Fruit fly (Drosophila melanogaster) whole organism, embryonic: ENCODE results near the gene CG7296.

Experiments
- Abd-B ChIP-seq: fragments of 200-800 bp; sonication (Bioruptor generic); optimal IDR thresholded peaks from 2 replicates; lab custom pipeline; 2018; ENCODE audit warnings: missing biosample characterization, mild to moderate bottlenecking, missing genetic modification characterization, moderate library complexity
- CG13894 ChIP-seq: fragments of 200-800 bp; sonication (Bioruptor generic); optimal IDR thresholded peaks from 3 replicates; lab custom pipeline; 2018; ENCODE audit warnings: missing biosample characterization, mild to moderate bottlenecking, missing genetic modification characterization, moderate library complexity
- CG15514 ChIP-seq: fragments of 200-800 bp; sonication (Bioruptor generic); optimal IDR thresholded peaks from 3 replicates; lab custom pipeline; 2017; ENCODE audit warnings: missing biosample characterization, missing genetic modification characterization, mild to moderate bottlenecking, moderate library complexity, missing genetic modification reagents
- CG1602 ChIP-seq: fragments of 200-800 bp; sonication (Bioruptor generic); optimal IDR thresholded peaks from 3 replicates; lab custom pipeline; 2016; ENCODE audit warnings: missing biosample characterization, missing genetic modification characterization
- CG17568 ChIP-seq: fragments of 200-800 bp; sonication (Bioruptor generic); optimal IDR thresholded peaks from 2 replicates; lab custom pipeline; 2018; ENCODE audit warnings: missing biosample characterization, mild to moderate bottlenecking, missing genetic modification characterization, moderate library complexity
- CG17912 ChIP-seq: fragments of 200-800 bp; sonication (Bioruptor generic); optimal IDR thresholded peaks from 2 replicates; lab custom pipeline; 2018; ENCODE audit warnings: missing biosample characterization, mild to moderate bottlenecking, missing genetic modification characterization
- CG1792 ChIP-seq: fragments of 200-800 bp; sonication (Bioruptor generic); optimal IDR thresholded peaks from 2 replicates; lab custom pipeline; 2016; ENCODE audit warnings: missing biosample characterization, missing genetic modification characterization
- CG2120 ChIP-seq: fragments of 200-800 bp; sonication (Bioruptor generic); optimal IDR thresholded peaks from 3 replicates; lab custom pipeline; 2016; ENCODE audit warnings: missing biosample characterization, missing genetic modification characterization
- CG33557 ChIP-seq: fragments of 200-800 bp; sonication (Bioruptor generic); optimal IDR thresholded peaks from 2 replicates; lab custom pipeline; 2019; ENCODE audit warnings: missing biosample characterization, mild to moderate bottlenecking, missing genetic modification characterization, moderate library complexity
- CG4328 ChIP-seq: fragments of 200-800 bp; sonication (Bioruptor generic); optimal IDR thresholded peaks from 3 replicates; lab custom pipeline; 2017; ENCODE audit warnings: missing biosample characterization, missing genetic modification reagents, missing genetic modification characterization
- CG43689 ChIP-seq: fragments of 200-800 bp; sonication (Bioruptor generic); IDR thresholded peaks from 2 replicates; pipeline ENCODE4 v1.3.6; 2022; ENCODE audit warnings: missing biosample characterization, missing genetic modification characterization
- CG4424 ChIP-seq: fragments of 200-800 bp; sonication (Bioruptor generic); optimal IDR thresholded peaks from 3 replicates; lab custom pipeline; 2016; ENCODE audit warnings: missing biosample characterization, missing genetic modification characterization
- CG6689 ChIP-seq: fragments of 200-800 bp; sonication (Bioruptor generic); IDR thresholded peaks from 2 replicates; pipeline ENCODE4 v1.3.6; 2022; ENCODE audit warnings: missing biosample characterization, missing genetic modification characterization
- CG6791 ChIP-seq: fragments of 200-800 bp; sonication (Bioruptor generic); IDR thresholded peaks from 3 replicates; pipeline ENCODE4 v1.3.6; 2022; ENCODE audit warnings: missing biosample characterization, missing genetic modification characterization; ENCODE audit not compliant: partially characterized antibody
- CG7928 ChIP-seq: fragments of 200-800 bp; sonication (Bioruptor generic); optimal IDR thresholded peaks from 2 replicates; lab custom pipeline; 2017; ENCODE audit warnings: missing biosample characterization, mild to moderate bottlenecking, missing genetic modification characterization
- CG8290 ChIP-seq, 3 experiments: fragments of 200-800 bp; sonication (Bioruptor generic); optimal IDR thresholded peaks; 2 replicates each; lab custom pipeline; 2016 to 2019; ENCODE audit warnings: missing biosample characterization in 3 of 3, missing genetic modification characterization in 3 of 3, mild to moderate bottlenecking in 2 of 3, moderate library complexity in 1 of 3
- CG9932 ChIP-seq: fragments of 200-800 bp; sonication (Bioruptor generic); IDR thresholded peaks from 2 replicates; pipeline ENCODE4 v1.3.6; 2022; ENCODE audit warnings: missing biosample characterization, missing genetic modification characterization
- CoRest ChIP-seq: fragments of 200-800 bp; sonication (Bioruptor generic); optimal IDR thresholded peaks from 3 replicates; lab custom pipeline; 2018; ENCODE audit warnings: missing biosample characterization, mild to moderate bottlenecking, missing genetic modification characterization, moderate library complexity
- D19A ChIP-seq: fragments of 200-800 bp; optimal IDR thresholded peaks from 3 replicates; lab custom pipeline; 2019; ENCODE audit warnings: missing biosample characterization, mild to moderate bottlenecking, missing genetic modification characterization, moderate library complexity
- D19B ChIP-seq: fragments of 200-800 bp; sonication (Bioruptor generic); optimal IDR thresholded peaks from 2 replicates; lab custom pipeline; 2017; ENCODE audit warnings: missing biosample characterization, mild to moderate bottlenecking, missing genetic modification characterization
- Ets65A ChIP-seq: fragments of 200-800 bp; sonication (Bioruptor generic); peaks from one replicate; lab custom pipeline; 2016; ENCODE audit warnings: missing biosample characterization, missing genetic modification characterization
- Fer2 ChIP-seq: fragments of 200-800 bp; sonication (Bioruptor generic); optimal IDR thresholded peaks from 2 replicates; lab custom pipeline; 2018; ENCODE audit warnings: missing biosample characterization, mild to moderate bottlenecking, missing genetic modification characterization, moderate library complexity
- Meics ChIP-seq: fragments of 200-800 bp; sonication (Bioruptor generic); optimal IDR thresholded peaks from 2 replicates; lab custom pipeline; 2017; ENCODE audit warnings: missing biosample characterization, mild to moderate bottlenecking, missing genetic modification characterization
- Mes4 ChIP-seq: fragments of 200-800 bp; sonication (Bioruptor generic); optimal IDR thresholded peaks from 2 replicates; lab custom pipeline; 2016; ENCODE audit warnings: missing biosample characterization, missing genetic modification characterization
- NC2β ChIP-seq: fragments of 200-800 bp; sonication (Bioruptor generic); optimal IDR thresholded peaks from 2 replicates; lab custom pipeline; 2016; ENCODE audit warnings: missing biosample characterization, missing genetic modification characterization
- Sry-β ChIP-seq: fragments of 200-800 bp; sonication (Bioruptor generic); optimal IDR thresholded peaks from 2 replicates; lab custom pipeline; 2018; ENCODE audit warnings: missing biosample characterization, mild to moderate bottlenecking, missing genetic modification characterization, moderate library complexity
- bcd ChIP-seq: fragments of 200-800 bp; sonication (Bioruptor generic); optimal IDR thresholded peaks from 2 replicates; lab custom pipeline; 2017; ENCODE audit warnings: missing biosample characterization, mild to moderate bottlenecking, missing genetic modification characterization
- ci ChIP-seq: fragments of 200-800 bp; sonication (Bioruptor generic); IDR thresholded peaks from 3 replicates; pipeline ENCODE4 v1.3.6; 2022; ENCODE audit warnings: missing biosample characterization, missing genetic modification characterization
- dm ChIP-seq: fragments of 200-800 bp; sonication (Bioruptor generic); optimal IDR thresholded peaks from 3 replicates; lab custom pipeline; 2016; ENCODE audit warnings: missing biosample characterization, missing genetic modification characterization
- dysf ChIP-seq: fragments of 200-800 bp; sonication (Bioruptor generic); IDR thresholded peaks from 3 replicates; pipeline ENCODE4 v1.3.6; 2022; ENCODE audit warnings: missing biosample characterization, missing genetic modification characterization
- fd102C ChIP-seq: fragments of 200-800 bp; sonication (Bioruptor generic); optimal IDR thresholded peaks from 2 replicates; lab custom pipeline; 2018; ENCODE audit warnings: missing biosample characterization, mild to moderate bottlenecking, missing genetic modification characterization, moderate library complexity
- fd3F ChIP-seq: fragments of 200-800 bp; sonication (Bioruptor generic); optimal IDR thresholded peaks from 2 replicates; lab custom pipeline; 2018; ENCODE audit warnings: missing biosample characterization, mild to moderate bottlenecking, missing genetic modification characterization, moderate library complexity
- fd64A ChIP-seq: fragments of 200-800 bp; sonication (Bioruptor generic); optimal IDR thresholded peaks from 3 replicates; lab custom pipeline; 2018; ENCODE audit warnings: missing biosample characterization, mild to moderate bottlenecking, missing genetic modification characterization
- ftz-f1 ChIP-seq: fragments of 200-800 bp; sonication (Bioruptor generic); optimal IDR thresholded peaks from 2 replicates; lab custom pipeline; 2016; ENCODE audit warnings: missing biosample characterization, missing genetic modification characterization
- gcm ChIP-seq: fragments of 200-800 bp; sonication (Bioruptor generic); optimal IDR thresholded peaks from 2 replicates; lab custom pipeline; 2019; ENCODE audit warnings: missing biosample characterization, mild to moderate bottlenecking, missing genetic modification characterization, moderate library complexity
- grau ChIP-seq: fragments of 200-800 bp; optimal IDR thresholded peaks from 3 replicates; lab custom pipeline; 2019; ENCODE audit warnings: missing biosample characterization, mild to moderate bottlenecking, missing genetic modification characterization, moderate library complexity
- grn ChIP-seq: fragments of 200-800 bp; sonication (Bioruptor generic); optimal IDR thresholded peaks from 3 replicates; lab custom pipeline; 2017; ENCODE audit warnings: missing biosample characterization, missing genetic modification characterization
- jumu ChIP-seq: fragments of 200-800 bp; sonication (Bioruptor generic); optimal IDR thresholded peaks from 3 replicates; lab custom pipeline; 2016; ENCODE audit warnings: missing biosample characterization, missing genetic modification characterization
- lola ChIP-seq, 3 experiments: fragments of >200 bp in 2 of 3; fragments of 200-800 bp in 1 of 3; sonication (Bioruptor generic) in 1 of 3; optimal IDR thresholded peaks; 2 replicates each; lab custom pipeline; 2017 to 2019; ENCODE audit warnings: missing biosample characterization in 3 of 3, missing genetic modification characterization in 3 of 3, mild to moderate bottlenecking in 1 of 3, moderate library complexity in 1 of 3
- pho ChIP-seq: fragments of 200-800 bp; sonication (Bioruptor generic); optimal IDR thresholded peaks from 2 replicates; lab custom pipeline; 2016; ENCODE audit warnings: missing biosample characterization, missing genetic modification characterization
- pnt ChIP-seq: fragments of 200-800 bp; sonication (Bioruptor generic); optimal IDR thresholded peaks from 3 replicates; lab custom pipeline; 2016; ENCODE audit warnings: missing biosample characterization, missing genetic modification characterization
- prd ChIP-seq, 3 experiments: fragments of >200 bp in 2 of 3; fragments of 200-800 bp in 1 of 3; sonication (Bioruptor generic) in 1 of 3; optimal IDR thresholded peaks in 2 of 3; IDR thresholded peaks in 1 of 3; 2 replicates in 2 of 3; 3 replicates in 1 of 3; pipeline versions ENCODE4 v1.3.6 to Lab custom; 2017 to 2022; ENCODE audit warnings: missing biosample characterization in 1 of 3, missing genetic modification characterization in 1 of 3
- row ChIP-seq: fragments of 200-800 bp; sonication (Bioruptor generic); IDR thresholded peaks from 3 replicates; pipeline ENCODE4 v1.3.6; 2022; ENCODE audit warnings: missing biosample characterization, missing genetic modification characterization
- sens ChIP-seq: fragments of 200-800 bp; sonication (Bioruptor generic); peaks from one replicate; lab custom pipeline; 2016; ENCODE audit warnings: missing biosample characterization, missing genetic modification characterization
- sisA ChIP-seq: fragments of 200-800 bp; sonication (Bioruptor generic); IDR thresholded peaks from 2 replicates; pipeline ENCODE4 v1.3.6; 2022; ENCODE audit warnings: missing biosample characterization, missing genetic modification characterization
- slou ChIP-seq: fragments of 200-800 bp; sonication (Bioruptor generic); optimal IDR thresholded peaks from 3 replicates; lab custom pipeline; 2016; ENCODE audit warnings: missing biosample characterization, missing genetic modification characterization
- sob ChIP-seq: fragments of 200-800 bp; sonication (Bioruptor generic); IDR thresholded peaks from 2 replicates; pipeline ENCODE4 v1.3.6; 2022; ENCODE audit warnings: missing biosample characterization, missing genetic modification characterization
- stwl ChIP-seq: fragments of 200-800 bp; sonication (Bioruptor generic); optimal IDR thresholded peaks from 3 replicates; lab custom pipeline; 2018; ENCODE audit warnings: missing biosample characterization, mild to moderate bottlenecking, missing genetic modification characterization, moderate library complexity
- zf30C ChIP-seq: fragments of 200-800 bp; sonication (Bioruptor generic); optimal IDR thresholded peaks from 3 replicates; lab custom pipeline; 2018; ENCODE audit warnings: missing biosample characterization, mild to moderate bottlenecking, missing genetic modification characterization
- zfh1 ChIP-seq: fragments of 200-800 bp; sonication (Bioruptor generic); IDR thresholded peaks from 3 replicates; pipeline ENCODE4 v1.3.6; 2022; ENCODE audit warnings: missing biosample characterization, missing genetic modification characterization

CG7296 gene

DNA sequence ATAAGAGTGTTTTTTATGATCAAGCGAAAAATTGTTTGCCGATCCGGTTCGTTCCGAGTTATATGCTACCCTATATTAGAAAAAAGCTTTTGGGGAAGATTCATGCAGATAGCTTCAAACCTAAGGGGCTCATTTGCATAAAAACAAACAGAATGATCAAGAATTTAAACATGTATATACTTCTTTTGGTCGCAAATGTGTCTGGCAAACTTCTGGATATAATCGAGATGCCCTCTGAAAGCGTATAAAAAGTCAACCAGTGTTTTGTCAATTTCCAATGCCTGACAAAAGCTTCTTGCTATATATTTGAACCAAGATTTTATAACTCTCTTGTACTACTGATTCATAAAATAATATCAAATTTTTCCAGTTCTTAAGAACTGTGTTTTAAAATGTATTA is 1.2 kb downstream of the CG7296 start (continued):
- TF ChIP-seq zf30C (GFP tag; lab: Kevin White, UChicago) (no peak), sisA (peak; percentile 26; the same call in 1 of the 2 replicates), fd102C (GFP tag; lab: Kevin White, UChicago) (no peak), dysf (GFP tag; lab: Robert Waterston, UW) (0 out of 3 replicates have a peak, but pooled peaks have one; percentile 14), CG4424 (GFP tag; lab: Kevin White, UChicago) (peak; percentile 10), CG8290 (GFP tag; optimal IDR thresholded peaks at IDR 0.05; lab: Kevin White, UChicago) (peak; percentile 13), CG8290 (tag; optimal IDR thresholded peaks at IDR 0.05; lab: Kevin White, UChicago) (peak in 1 of 2 experiments; percentile 16), D19A (tag; lab: Kevin White, UChicago) (peak; percentile 60), Meics (GFP tag; lab: Kevin White, UChicago) (no peak), fd3F (GFP tag; lab: Kevin White, UChicago) (no peak), CoRest (tag; lab: Kevin White, UChicago) (peak; percentile 29), ftz-f1 (GFP tag; lab: Kevin White, UChicago) (no peak), CG13894 (tag; lab: Kevin White, UChicago) (peak; percentile 74), sob (GFP tag; lab: Robert Waterston, UW) (no peak), CG7928 (no peak), pho (peak; percentile 17), slou (GFP tag; lab: Kevin White, UChicago) (no peak), NC2β (no peak), CG17568 (GFP tag; lab: Kevin White, UChicago) (no peak), CG43689 (no peak), ci (GFP tag; lab: Robert Waterston, UW) (no peak), lola (GFP tag; optimal IDR thresholded peaks at IDR 0.05; lab: Kevin White, UChicago) (no peak), row (peak; percentile 42; the same call in 2 of the 3 replicates), Abd-B (GFP tag; lab: Kevin White, UChicago) (peak; percentile 33), grn (GFP tag; lab: Kevin White, UChicago) (no peak), Mes4 (no peak), CG2120 (GFP tag; lab: Kevin White, UChicago) (peak; percentile 40), CG1792 (no peak), zfh1 (no peak), CG6689 (GFP tag; lab: Robert Waterston, UW) (no peak), Ets65A (GFP tag; lab: Kevin White, UChicago) (no peak), CG9932 (GFP tag; lab: Robert Waterston, UW) (peak; percentile 67), CG6791 (GFP tag; lab: Robert Waterston, UW) (no peak), fd64A (GFP tag; lab: Kevin White, UChicago) (no peak), grau (tag; lab: Kevin White, UChicago) (peak; percentile 18), CG33557 (no peak), Sry-β (no peak), Fer2 (tag; lab: Kevin White, UChicago) (no peak), sens (GFP tag; lab: Kevin White, UChicago) (peak; percentile 65), CG4328 (no peak), CG15514 (GFP tag; lab: Kevin White, UChicago) (peak; percentile 6), stwl (tag; lab: Kevin White, UChicago) (peak; percentile 77), bcd (GFP tag; lab: Kevin White, UChicago) (no peak), prd (optimal IDR thresholded peaks at IDR 0.05; lab: Kevin White, UChicago) (no peak), prd (GFP tag; IDR thresholded peaks at IDR 0.05; lab: Robert Waterston, UW) (0 out of 3 replicates have a peak, but pooled peaks have one; percentile 13), D19B (GFP tag; lab: Kevin White, UChicago) (peak; percentile 79), dm (no peak), CG17912 (GFP tag; lab: Kevin White, UChicago) (no peak), gcm (no peak), jumu (GFP tag; lab: Kevin White, UChicago) (no peak), CG1602 (no peak), pnt (GFP tag; lab: Kevin White, UChicago) (no peak)
